Fruit fly (Drosophila melanogaster): ENCODE results near the gene CG14860.

DNA sequence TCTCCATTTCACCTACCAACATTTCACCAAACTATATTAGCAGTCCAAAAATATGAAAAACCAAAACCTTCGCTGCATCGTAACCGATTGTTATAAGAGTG, at the start of gene CG14860:
- TF ChIP-seq EcR (GFP tag; optimal IDR thresholded peaks at IDR 0.05) (no peak), CG32121 (GFP tag; IDR thresholded peaks at IDR 0.05) (no peak), CG13204 (GFP tag; optimal IDR thresholded peaks at IDR 0.05) (no peak), Pif1B (GFP tag; optimal IDR thresholded peaks at IDR 0.05) (no peak), CG10348 (GFP tag; IDR thresholded peaks at IDR 0.05) (no peak), CG17806 (tag; optimal IDR thresholded peaks at IDR 0.05) (no peak), rn (GFP tag; IDR thresholded peaks at IDR 0.05) (no peak), D1 (tag; optimal IDR thresholded peaks at IDR 0.05) (no peak), Ets98B (GFP tag; IDR thresholded peaks at IDR 0.05) (no peak), CG34367 (tag; optimal IDR thresholded peaks at IDR 0.05) (no peak), CG9948 (tag; optimal IDR thresholded peaks at IDR 0.05) (no peak), CG14655 (GFP tag; optimal IDR thresholded peaks at IDR 0.05) (no peak), Pif1A (GFP tag; optimal IDR thresholded peaks at IDR 0.05) (no peak)
